Fruit fly (Drosophila melanogaster): ENCODE data around the gene CG34429.

DNA sequence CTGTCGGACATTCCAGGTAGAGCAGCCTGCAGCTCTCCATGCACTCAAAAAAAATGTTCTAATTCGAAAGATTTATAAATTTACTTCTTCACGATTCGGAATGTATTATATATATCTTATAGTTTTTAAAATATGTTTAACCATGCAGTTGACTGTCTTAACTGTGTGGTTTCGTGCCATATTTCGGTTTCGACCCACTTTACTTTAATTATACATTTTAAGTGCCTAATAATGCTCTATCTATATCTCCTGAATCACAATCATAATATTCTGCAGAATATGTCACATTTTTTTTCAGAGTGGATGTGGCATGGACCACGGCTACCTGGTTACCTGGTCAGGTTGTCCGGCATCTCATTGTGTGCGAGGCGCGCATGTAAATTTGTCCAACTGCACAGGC lies 13.2 kb upstream of the CG34429 start:
- TF ChIP-seq Blimp-1 (GFP tag; optimal IDR thresholded peaks at IDR 0.05) = no peak
- no peak for TF ChIP-seq CG9139 (GFP tag; optimal IDR thresholded peaks at IDR 0.05)
- peak; percentile 38 for TF ChIP-seq esn (GFP tag; optimal IDR thresholded peaks at IDR 0.05)
- no peak for TF ChIP-seq fkh (GFP tag; optimal IDR thresholded peaks at IDR 0.05)
- no peak for TF ChIP-seq CG11902 (GFP tag; optimal IDR thresholded peaks at IDR 0.05)
- TF ChIP-seq Lpt (GFP tag; optimal IDR thresholded peaks at IDR 0.05) = peak; percentile 16
- peak; percentile 27 for TF ChIP-seq CG3919 (GFP tag; optimal IDR thresholded peaks at IDR 0.05)
- peak; percentile 7 for TF ChIP-seq CG1621 (tag; optimal IDR thresholded peaks at IDR 0.05)
- TF ChIP-seq CG8119 (GFP tag; IDR thresholded peaks at IDR 0.05) = peak; percentile 47; the same call in 2 of the 3 replicates
- no peak for TF ChIP-seq CG6854 (GFP tag; optimal IDR thresholded peaks at IDR 0.05)
- peak; percentile 36 to 41 for TF ChIP-seq ss (GFP tag; optimal IDR thresholded peaks at IDR 0.05)
- no peak for TF ChIP-seq Hr4 (GFP tag; optimal IDR thresholded peaks at IDR 0.05)
- peak; percentile 35 for TF ChIP-seq dsx (GFP tag; optimal IDR thresholded peaks at IDR 0.05; ENCODE audit: poor library complexity, severe bottlenecking)
- peak; percentile 28 for TF ChIP-seq Smox (GFP tag; optimal IDR thresholded peaks at IDR 0.05)

Measured in whole organism, prepupa.